Worm (Caenorhabditis elegans) whole organism, L4 larva: ENCODE measurements around the gene panl-2.

Experiments used
- ces-1 ChIP-seq: fragments of 150-350 bp; sonication (generic microtip); optimal IDR thresholded peaks from 4 replicates; lab custom pipeline; 2014; ENCODE audit warnings: missing biosample characterization, missing genetic modification reagents, missing genetic modification characterization
- dmd-9 ChIP-seq: fragments of 200-800 bp; sonication (Bioruptor generic); IDR thresholded peaks from 2 replicates; pipeline ENCODE4 v1.3.6; 2022; ENCODE audit warnings: missing genetic modification reagents, missing genetic modification characterization, missing compliant biosample characterization
- duxl-1 ChIP-seq: sonication (generic microtip); optimal IDR thresholded peaks from 2 replicates; lab custom pipeline; 2016; ENCODE audit warnings: mild to moderate bottlenecking, missing genetic modification characterization, moderate library complexity, missing compliant biosample characterization; ENCODE audit not compliant: poor library complexity
- pha-4 ChIP-seq, 2 experiments: fragments of 150-350 bp in 1 of 2; fragments of 200-800 bp in 1 of 2; sonication (Bioruptor generic) in 1 of 2; IDR thresholded peaks in 1 of 2; optimal IDR thresholded peaks in 1 of 2; 2 replicates each; pipeline versions ENCODE4 v1.3.6 to Lab custom; 2014 to 2022; ENCODE audit warnings: missing genetic modification characterization in 2 of 2, missing genetic modification reagents in 2 of 2, missing biosample characterization in 1 of 2, missing compliant biosample characterization in 1 of 2
- set-16 ChIP-seq: fragments of 200-800 bp; sonication (Bioruptor generic); IDR thresholded peaks from 2 replicates; pipeline ENCODE4 v1.3.6; 2022; ENCODE audit warnings: missing genetic modification reagents, missing genetic modification characterization, missing compliant biosample characterization
- skn-1 ChIP-seq: fragments of 150-350 bp; optimal IDR thresholded peaks from 2 replicates; lab custom pipeline; 2014; ENCODE audit warnings: missing biosample characterization, missing genetic modification characterization
- ztf-11 ChIP-seq: fragments of 150-350 bp; optimal IDR thresholded peaks from 2 replicates; lab custom pipeline; 2014; ENCODE audit warnings: missing biosample characterization, missing genetic modification characterization

ce11 chrIII:6961937-6962504, 5.9 kb downstream of the panl-2 start, which contains the start of the genes rpn-6.1 and F57B9.1:
- TF ChIP-seq skn-1 (no peak), pha-4 (GFP tag; IDR thresholded peaks at IDR 0.05; lab: Robert Waterston, UW) (no peak), pha-4 (tag; optimal IDR thresholded peaks at IDR 0.05; lab: Kevin White, UChicago) (no peak), duxl-1 (tag; lab: Kevin White, UChicago) (no peak), set-16 (GFP tag; lab: Robert Waterston, UW) (no peak), ztf-11 (tag; lab: Kevin White, UChicago) (no peak), ces-1 (GFP tag; lab: Kevin White, UChicago) (no peak), dmd-9 (GFP tag; lab: Robert Waterston, UW) (no peak)
